Fruit fly (Drosophila melanogaster) whole organism, embryonic: ENCODE results near the gene CG43922.
A peak's percentile ranks its signal among the peaks of the same experiment; 100 is the strongest.

ENCODE experiments used
- Atf6 ChIP-seq: fragments of 200-800 bp; sonication (Bioruptor generic); IDR thresholded peaks from 2 replicates; pipeline ENCODE4 v1.3.6; 2022; ENCODE audit warnings: missing biosample characterization, missing genetic modification characterization
- CG10267 ChIP-seq: fragments of 200-800 bp; sonication (Bioruptor generic); optimal IDR thresholded peaks from 2 replicates; lab custom pipeline; 2018; ENCODE audit warnings: missing biosample characterization, mild to moderate bottlenecking, missing genetic modification characterization, moderate library complexity
- CG10462 ChIP-seq: fragments of 200-800 bp; sonication (Bioruptor generic); optimal IDR thresholded peaks from 2 replicates; lab custom pipeline; 2016; ENCODE audit warnings: missing biosample characterization, missing genetic modification characterization
- CG10959 ChIP-seq: fragments of 200-800 bp; sonication (Bioruptor generic); IDR thresholded peaks from 2 replicates; pipeline ENCODE4 v1.3.6; 2022; ENCODE audit warnings: missing biosample characterization, missing genetic modification characterization
- CG10979 ChIP-seq: fragments of 200-800 bp; sonication (Bioruptor generic); optimal IDR thresholded peaks from 2 replicates; lab custom pipeline; 2018; ENCODE audit warnings: missing biosample characterization, mild to moderate bottlenecking, missing genetic modification characterization, moderate library complexity
- CG15601 ChIP-seq: fragments of 200-800 bp; sonication (Bioruptor generic); optimal IDR thresholded peaks from 3 replicates; lab custom pipeline; 2019; ENCODE audit warnings: missing biosample characterization, mild to moderate bottlenecking, missing genetic modification characterization, moderate library complexity
- CG18599 ChIP-seq: fragments of 200-800 bp; sonication (Bioruptor generic); optimal IDR thresholded peaks from 3 replicates; lab custom pipeline; 2017; ENCODE audit warnings: missing biosample characterization, missing genetic modification characterization, mild to moderate bottlenecking, moderate library complexity, missing genetic modification reagents
- CG31365 ChIP-seq: fragments of 200-800 bp; sonication (Bioruptor generic); optimal IDR thresholded peaks from 2 replicates; lab custom pipeline; 2018; ENCODE audit warnings: missing biosample characterization, mild to moderate bottlenecking, missing genetic modification characterization
- CG34422 ChIP-seq: fragments of 200-800 bp; sonication (Bioruptor generic); IDR thresholded peaks from 3 replicates; pipeline ENCODE4 v1.3.6; 2022; ENCODE audit warnings: missing biosample characterization, missing genetic modification characterization
- CG3726 ChIP-seq: fragments of 200-800 bp; sonication (Bioruptor generic); IDR thresholded peaks from 3 replicates; pipeline ENCODE4, ENCODE4 v1.3.6; 2022; ENCODE audit warnings: missing biosample characterization, missing genetic modification characterization
- CG3838 ChIP-seq: fragments of 200-800 bp; sonication (Bioruptor generic); optimal IDR thresholded peaks from 3 replicates; lab custom pipeline; 2016; ENCODE audit warnings: missing biosample characterization, missing genetic modification characterization
- CG4328 ChIP-seq: fragments of 200-800 bp; sonication (Bioruptor generic); optimal IDR thresholded peaks from 3 replicates; lab custom pipeline; 2017; ENCODE audit warnings: missing biosample characterization, missing genetic modification reagents, missing genetic modification characterization
- CG6175 ChIP-seq: fragments of 200-800 bp; sonication (Bioruptor generic); IDR thresholded peaks from 3 replicates; pipeline ENCODE4 v1.3.6; 2022; ENCODE audit warnings: missing biosample characterization, missing genetic modification characterization
- CG6272 ChIP-seq: fragments of 200-800 bp; sonication (Bioruptor generic); IDR thresholded peaks from 2 replicates; pipeline ENCODE4 v1.3.6; 2022; ENCODE audit warnings: missing biosample characterization, missing genetic modification characterization
- CG7839 ChIP-seq: fragments of 200-800 bp; sonication (Bioruptor generic); optimal IDR thresholded peaks from 3 replicates; lab custom pipeline; 2018; ENCODE audit warnings: missing biosample characterization, mild to moderate bottlenecking, missing genetic modification characterization, moderate library complexity
- Dip2 ChIP-seq: fragments of 200-800 bp; sonication (Bioruptor generic); IDR thresholded peaks from 2 replicates; pipeline ENCODE4 v1.3.6; 2022; ENCODE audit warnings: missing biosample characterization, missing genetic modification characterization
- Ets65A ChIP-seq: fragments of 200-800 bp; sonication (Bioruptor generic); peaks from one replicate; lab custom pipeline; 2016; ENCODE audit warnings: missing biosample characterization, missing genetic modification characterization
- GATAe ChIP-seq: fragments of 200-800 bp; sonication (Bioruptor generic); conservative IDR thresholded peaks from 2 replicates; pipeline ENCODE4 v1.3.6; 2022; ENCODE audit warnings: missing biosample characterization, missing genetic modification characterization
- HLH3B ChIP-seq: fragments of 200-800 bp; sonication (Bioruptor generic); IDR thresholded peaks from 2 replicates; pipeline ENCODE4 v1.3.6; 2022; ENCODE audit warnings: missing biosample characterization, missing genetic modification characterization
- Hand ChIP-seq: fragments of 200-800 bp; sonication (Bioruptor generic); optimal IDR thresholded peaks from 2 replicates; lab custom pipeline; 2017; ENCODE audit warnings: mild to moderate bottlenecking, missing biosample characterization, missing genetic modification reagents, missing genetic modification characterization
- Med ChIP-seq: fragments of 200-800 bp; sonication (Bioruptor generic); peaks from one replicate; lab custom pipeline; 2016; ENCODE audit warnings: missing biosample characterization, missing genetic modification characterization, mild to moderate bottlenecking, inconsistent platforms, moderate library complexity
- Meics ChIP-seq: fragments of 200-800 bp; sonication (Bioruptor generic); optimal IDR thresholded peaks from 2 replicates; lab custom pipeline; 2017; ENCODE audit warnings: missing biosample characterization, mild to moderate bottlenecking, missing genetic modification characterization
- Mrtf ChIP-seq: fragments of 200-800 bp; sonication (Bioruptor generic); IDR thresholded peaks from 3 replicates; pipeline ENCODE4 v1.3.6; 2022; ENCODE audit warnings: missing biosample characterization, missing genetic modification characterization
- Nf-YB ChIP-seq: fragments of 200-800 bp; sonication (Bioruptor generic); optimal IDR thresholded peaks from 3 replicates; lab custom pipeline; 2019; ENCODE audit warnings: missing biosample characterization, mild to moderate bottlenecking, missing genetic modification characterization, moderate library complexity
- Rfx ChIP-seq: fragments of 200-800 bp; sonication (Bioruptor generic); IDR thresholded peaks from 2 replicates; pipeline ENCODE4 v1.3.6; 2022; ENCODE audit warnings: missing biosample characterization, missing genetic modification characterization
- Sox102F ChIP-seq: fragments of 200-800 bp; sonication (Bioruptor generic); optimal IDR thresholded peaks from 2 replicates; lab custom pipeline; 2018; ENCODE audit warnings: missing biosample characterization, mild to moderate bottlenecking, missing genetic modification characterization, moderate library complexity
- ab ChIP-seq: fragments of 200-800 bp; sonication (Bioruptor generic); optimal IDR thresholded peaks from 2 replicates; lab custom pipeline; 2016; ENCODE audit warnings: missing biosample characterization, missing genetic modification characterization
- aop ChIP-seq: fragments of 200-800 bp; sonication (Bioruptor generic); IDR thresholded peaks from 2 replicates; pipeline ENCODE4 v1.3.6; 2022; ENCODE audit warnings: missing biosample characterization, missing genetic modification characterization
- az2 ChIP-seq: fragments of 200-800 bp; sonication (Bioruptor generic); optimal IDR thresholded peaks from 3 replicates; lab custom pipeline; 2016; ENCODE audit warnings: missing biosample characterization, missing genetic modification characterization
- bbx ChIP-seq: fragments of 200-800 bp; sonication (Bioruptor generic); IDR thresholded peaks from 2 replicates; pipeline ENCODE4 v1.3.6; 2022; ENCODE audit warnings: missing biosample characterization, missing genetic modification characterization; ENCODE audit not compliant: partially characterized antibody
- cad ChIP-seq: fragments of >200 bp; optimal IDR thresholded peaks from 2 replicates; lab custom pipeline; 2017; ENCODE audit warnings: missing biosample characterization, missing genetic modification characterization
- danr ChIP-seq: fragments of 200-800 bp; sonication (Bioruptor generic); IDR thresholded peaks from 2 replicates; pipeline ENCODE4 v1.3.6; 2022; ENCODE audit warnings: missing biosample characterization, missing genetic modification characterization
- dimm ChIP-seq: fragments of 200-800 bp; sonication (Bioruptor generic); IDR thresholded peaks from 2 replicates; pipeline ENCODE4 v1.3.6; 2022; ENCODE audit warnings: missing biosample characterization, missing genetic modification characterization
- emc ChIP-seq: fragments of 200-800 bp; sonication (Bioruptor generic); optimal IDR thresholded peaks from 2 replicates; lab custom pipeline; 2016; ENCODE audit warnings: missing biosample characterization, missing genetic modification characterization
- grn ChIP-seq: fragments of 200-800 bp; sonication (Bioruptor generic); optimal IDR thresholded peaks from 3 replicates; lab custom pipeline; 2017; ENCODE audit warnings: missing biosample characterization, missing genetic modification characterization
- hb ChIP-seq: fragments of 200-800 bp; sonication (Bioruptor generic); IDR thresholded peaks from 3 replicates; pipeline ENCODE4 v1.3.6; 2022; ENCODE audit warnings: missing biosample characterization, missing genetic modification characterization; ENCODE audit not compliant: partially characterized antibody
- kni ChIP-seq: fragments of 200-800 bp; sonication (Bioruptor generic); optimal IDR thresholded peaks from 3 replicates; lab custom pipeline; 2017; ENCODE audit warnings: mild to moderate bottlenecking, missing biosample characterization, missing genetic modification reagents, missing genetic modification characterization
- maf-S ChIP-seq: fragments of 200-800 bp; sonication (Bioruptor generic); optimal IDR thresholded peaks from 2 replicates; lab custom pipeline; 2016; ENCODE audit warnings: missing biosample characterization, missing genetic modification characterization
- mam ChIP-seq: fragments of 200-800 bp; sonication (Bioruptor generic); optimal IDR thresholded peaks from 3 replicates; lab custom pipeline; 2016; ENCODE audit warnings: missing biosample characterization, missing genetic modification characterization
- pho ChIP-seq: fragments of 200-800 bp; sonication (Bioruptor generic); optimal IDR thresholded peaks from 2 replicates; lab custom pipeline; 2016; ENCODE audit warnings: missing biosample characterization, missing genetic modification characterization
- pum ChIP-seq: fragments of 200-800 bp; sonication (Bioruptor generic); optimal IDR thresholded peaks from 2 replicates; lab custom pipeline; 2016; ENCODE audit warnings: missing biosample characterization, missing genetic modification characterization
- row ChIP-seq: fragments of 200-800 bp; sonication (Bioruptor generic); IDR thresholded peaks from 3 replicates; pipeline ENCODE4 v1.3.6; 2022; ENCODE audit warnings: missing biosample characterization, missing genetic modification characterization
- scrt ChIP-seq: fragments of 200-800 bp; sonication (Bioruptor generic); optimal IDR thresholded peaks from 2 replicates; lab custom pipeline; 2018; ENCODE audit warnings: missing biosample characterization, mild to moderate bottlenecking, missing genetic modification characterization, moderate library complexity
- slbo ChIP-seq: fragments of 200-800 bp; sonication (Bioruptor generic); IDR thresholded peaks from 2 replicates; pipeline ENCODE4 v1.3.6; 2022; ENCODE audit warnings: missing biosample characterization, missing genetic modification characterization
- sqz ChIP-seq: fragments of 200-800 bp; sonication (Bioruptor generic); optimal IDR thresholded peaks from 3 replicates; lab custom pipeline; 2018; ENCODE audit warnings: missing biosample characterization, mild to moderate bottlenecking, missing genetic modification characterization
- sug ChIP-seq: fragments of 200-800 bp; optimal IDR thresholded peaks from 2 replicates; lab custom pipeline; 2019; ENCODE audit warnings: missing biosample characterization, mild to moderate bottlenecking, missing genetic modification characterization, moderate library complexity
- trh ChIP-seq: fragments of 200-800 bp; sonication (Bioruptor generic); optimal IDR thresholded peaks from 2 replicates; lab custom pipeline; 2016; ENCODE audit warnings: missing biosample characterization, missing genetic modification characterization
- vnd ChIP-seq: fragments of 200-800 bp; sonication (Bioruptor generic); IDR thresholded peaks from 3 replicates; pipeline ENCODE4 v1.3.6; 2022; ENCODE audit warnings: missing biosample characterization, missing genetic modification characterization; ENCODE audit not compliant: partially characterized antibody
- vvl ChIP-seq: fragments of 200-800 bp; sonication (Bioruptor generic); IDR thresholded peaks from 2 replicates; pipeline ENCODE4 v1.3.6; 2022; ENCODE audit warnings: missing biosample characterization, missing genetic modification characterization
- zen2 ChIP-seq: fragments of 200-800 bp; sonication (Bioruptor generic); IDR thresholded peaks from 3 replicates; pipeline ENCODE4 v1.3.6; 2022; ENCODE audit warnings: missing biosample characterization, missing genetic modification characterization; ENCODE audit not compliant: partially characterized antibody

CG43922 gene

DNA sequence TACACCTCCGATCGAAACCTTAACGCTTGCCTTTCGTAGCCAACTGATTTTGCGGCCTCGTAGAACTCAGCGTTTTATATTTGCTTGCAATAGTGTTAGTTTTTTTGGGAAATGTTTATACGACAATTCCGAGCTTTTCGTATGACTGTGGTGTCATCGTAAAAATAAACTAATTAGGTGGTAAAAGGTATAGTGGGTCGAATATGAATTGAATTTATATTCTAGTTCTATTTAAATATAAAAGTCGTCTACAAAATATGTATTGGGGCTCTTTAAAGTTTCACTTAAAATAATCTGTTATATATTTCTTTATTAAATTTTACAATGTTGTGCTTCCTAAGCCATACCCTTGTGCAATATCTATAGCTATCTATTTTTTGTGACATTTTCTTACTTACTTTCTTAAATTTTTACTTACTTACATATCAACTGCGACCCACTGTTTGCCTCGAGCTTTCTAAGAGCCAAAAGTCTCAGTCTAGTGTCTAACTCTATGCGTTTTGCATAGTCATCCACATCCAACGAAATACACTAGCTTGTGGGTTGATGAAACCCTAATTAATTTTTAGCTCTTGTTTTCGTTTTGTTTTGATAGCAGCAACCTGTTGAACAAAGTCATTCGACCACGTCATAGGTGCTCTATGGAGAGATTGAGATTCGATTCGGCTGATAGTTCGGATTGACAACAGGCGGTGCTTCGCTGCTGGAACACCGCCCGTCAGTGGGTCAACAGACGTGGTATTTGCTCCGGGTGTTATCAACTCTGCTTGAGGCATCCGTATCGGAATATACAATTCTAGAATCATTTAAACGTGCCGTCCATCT, 42.6 kb upstream of the CG43922 start, which contains the start of gene CG9498 (continued):
- TF ChIP-seq CG6175 (peak; percentile 60; the same call in 2 of the 3 replicates), CG10267 (tag; lab: Kevin White, UChicago) (peak; percentile 78), HLH3B (peak; percentile 84), sug (tag; lab: Kevin White, UChicago) (no peak), Ets65A (GFP tag; lab: Kevin White, UChicago) (no peak), dimm (peak; percentile 67), CG10462 (GFP tag; lab: Kevin White, UChicago) (peak; percentile 4), Rfx (peak; percentile 81), Dip2 (no peak), ab (GFP tag; lab: Kevin White, UChicago) (no peak), Mrtf (GFP tag; lab: Robert Waterston, UW) (no peak), CG10979 (peak; percentile 62), danr (GFP tag; lab: Robert Waterston, UW) (peak; percentile 90), mam (GFP tag; lab: Kevin White, UChicago) (peak; percentile 55), scrt (GFP tag; lab: Kevin White, UChicago) (peak; percentile 80), Hand (GFP tag; lab: Kevin White, UChicago) (peak; percentile 92), vvl (peak; percentile 57), pho (peak; percentile 22), CG18599 (GFP tag; lab: Kevin White, UChicago) (peak; percentile 96), Sox102F (GFP tag; lab: Kevin White, UChicago) (peak; percentile 69), row (peak; percentile 90), emc (GFP tag; lab: Kevin White, UChicago) (no peak), sqz (GFP tag; lab: Kevin White, UChicago) (peak; percentile 52), maf-S (GFP tag; lab: Kevin White, UChicago) (no peak), pum (GFP tag; lab: Kevin White, UChicago) (no peak), CG34422 (GFP tag; lab: Robert Waterston, UW) (peak; percentile 69; the same call in 2 of the 3 replicates), kni (GFP tag; lab: Kevin White, UChicago) (peak; percentile 9), CG3726 (0 out of 3 replicates have a peak, but pooled peaks have one; percentile 49), az2 (GFP tag; lab: Kevin White, UChicago) (peak; percentile 55), Meics (GFP tag; lab: Kevin White, UChicago) (peak; percentile 96), Atf6 (GFP tag; lab: Robert Waterston, UW) (peak; percentile 79), GATAe (peak; percentile 34; the same call in 1 of the 2 replicates), bbx (no peak), vnd (GFP tag; lab: Robert Waterston, UW) (no peak), Med (GFP tag; lab: Kevin White, UChicago) (peak; percentile 73), grn (peak; percentile 92), aop (no peak), slbo (GFP tag; lab: Robert Waterston, UW) (peak; percentile 86), CG31365 (no peak), CG10959 (GFP tag; lab: Robert Waterston, UW) (no peak), CG3838 (GFP tag; lab: Kevin White, UChicago) (no peak), CG15601 (tag; lab: Kevin White, UChicago) (peak; percentile 35), trh (no peak), CG4328 (GFP tag; lab: Kevin White, UChicago) (peak; percentile 78), Nf-YB (GFP tag; lab: Kevin White, UChicago) (peak; percentile 43), cad (GFP tag; lab: Kevin White, UChicago) (no peak), CG6272 (peak; percentile 42; the same call in 1 of the 2 replicates), zen2 (GFP tag; lab: Robert Waterston, UW) (no peak), hb (GFP tag; lab: Robert Waterston, UW) (no peak), CG7839 (tag; lab: Kevin White, UChicago) (peak; percentile 93)
